Fruit fly (Drosophila melanogaster) ovary, adult (tissue): ENCODE measurements around the gene Dhc16F.

Experiments
- CG17801 ChIP-seq: fragments of 200-800 bp; optimal IDR thresholded peaks from 2 replicates; lab custom pipeline; 2019; ENCODE audit warnings: missing biosample characterization, mild to moderate bottlenecking, missing genetic modification characterization, moderate library complexity; ENCODE audit not compliant: partially characterized antibody

The Dhc16F gene

dm6 chrX:18064183-18064582 lies at the start of gene Dhc16F:
Dhc16F (plus strand) TSS chrX:18064483.
- no peak for TF ChIP-seq CG17801 (GFP tag; lab: Kevin White, UChicago)

dm6 chrX:18014601-18015000 lies 49.7 kb upstream of the Dhc16F start:
- TF ChIP-seq CG17801 (GFP tag; lab: Kevin White, UChicago): no peak

dm6 chrX:18018437-18019100 lies 45.7 kb upstream of the Dhc16F start:
- TF ChIP-seq CG17801 (GFP tag; lab: Kevin White, UChicago): no peak

- no peak for TF ChIP-seq CG17801 (GFP tag; lab: Kevin White, UChicago)
Measured at dm6 chrX:18023615-18024163, 40.6 kb upstream of the Dhc16F start, which contains the start of gene CG6867. CG6867 (plus strand) TSS chrX:18023870.

- no peak for TF ChIP-seq CG17801 (GFP tag; lab: Kevin White, UChicago)
Measured at dm6 chrX:18043691-18044090, 20.6 kb upstream of the Dhc16F start, which contains the start of gene CG15373. CG15373 (plus strand) TSS chrX:18043991.

- TF ChIP-seq CG17801 (GFP tag; lab: Kevin White, UChicago): no peak
Measured at dm6 chrX:18052135-18052534, 12.1 kb upstream of the Dhc16F start.

dm6 chrX:18057202-18057601 lies 7.1 kb upstream of the Dhc16F start:
- TF ChIP-seq CG17801 (GFP tag; lab: Kevin White, UChicago): no peak

dm6 chrX:18058108-18058507 lies 6.2 kb upstream of the Dhc16F start:
- TF ChIP-seq CG17801 (GFP tag; lab: Kevin White, UChicago): no peak

dm6 chrX:18063144-18063772 lies 1.0 kb upstream of the Dhc16F start, which contains the start of gene Sh:
Sh (minus strand) TSS chrX:18063247.
- no peak for TF ChIP-seq CG17801 (GFP tag; lab: Kevin White, UChicago)

- no peak for TF ChIP-seq CG17801 (GFP tag; lab: Kevin White, UChicago)
Measured at dm6 chrX:18082674-18083073, 18.4 kb downstream of the Dhc16F start.

- TF ChIP-seq CG17801 (GFP tag; lab: Kevin White, UChicago): no peak
Measured at dm6 chrX:18083528-18084365, 19.5 kb downstream of the Dhc16F start.

dm6 chrX:18084614-18085469 lies 20.6 kb downstream of the Dhc16F start:
- no peak for TF ChIP-seq CG17801 (GFP tag; lab: Kevin White, UChicago)

- TF ChIP-seq CG17801 (GFP tag; lab: Kevin White, UChicago): peak; percentile 76
Measured at dm6 chrX:18085470-18085797, 21.2 kb downstream of the Dhc16F start, which contains the start of gene Ada3. Ada3 (plus strand) TSS chrX:18085761.

dm6 chrX:18088432-18088831 lies 24.1 kb downstream of the Dhc16F start, which contains the start of gene CG7536:
CG7536 (minus strand) TSS chrX:18088532.
- TF ChIP-seq CG17801 (GFP tag; lab: Kevin White, UChicago): no peak
